Worm (Caenorhabditis elegans) whole organism, L4 larva: ENCODE data around the gene nfm-1.
A peak's percentile ranks its signal among the peaks of the same experiment; 100 is the strongest.

Experiments
- F10B5.3 ChIP-seq: sonication (generic microtip); optimal IDR thresholded peaks from 2 replicates; lab custom pipeline; 2016; ENCODE audit warnings: mild to moderate bottlenecking, missing genetic modification characterization, missing compliant biosample characterization
- F26F4.8 ChIP-seq: fragments of 200-800 bp; sonication (Bioruptor generic); conservative IDR thresholded peaks from 2 replicates; pipeline ENCODE4 v1.3.6; 2022; ENCODE audit warnings: missing genetic modification characterization, missing compliant biosample characterization
- R02D3.7 ChIP-seq: fragments of 150-350 bp; sonication (generic microtip); optimal IDR thresholded peaks from 3 replicates; lab custom pipeline; 2014; ENCODE audit warnings: missing biosample characterization, missing genetic modification characterization
- T26A8.4 ChIP-seq: fragments of 200-800 bp; sonication (Bioruptor generic); IDR thresholded peaks from 2 replicates; pipeline ENCODE4 v1.3.6; 2022; ENCODE audit warnings: missing genetic modification characterization, missing compliant biosample characterization
- Y48G9A.11 ChIP-seq: fragments of 200-800 bp; sonication (Bioruptor generic); IDR thresholded peaks from 2 replicates; pipeline ENCODE4 v1.3.6; 2022; ENCODE audit warnings: missing genetic modification reagents, missing genetic modification characterization, missing compliant biosample characterization
- ZK337.2 ChIP-seq: fragments of 200-800 bp; sonication (Bioruptor generic); IDR thresholded peaks from 2 replicates; pipeline ENCODE4 v1.3.6; 2022; ENCODE audit warnings: missing genetic modification reagents, missing genetic modification characterization, missing compliant biosample characterization
- attf-4 ChIP-seq: sonication (generic microtip); optimal IDR thresholded peaks from 3 replicates; lab custom pipeline; 2017; ENCODE audit warnings: missing biosample characterization, missing genetic modification characterization
- ceh-20 ChIP-seq: fragments of 200-800 bp; sonication (Bioruptor generic); IDR thresholded peaks from 2 replicates; pipeline ENCODE4 v1.3.6; 2022; ENCODE audit warnings: missing genetic modification reagents, missing genetic modification characterization, missing compliant biosample characterization
- ceh-28 ChIP-seq: fragments of 150-350 bp; optimal IDR thresholded peaks from 2 replicates; lab custom pipeline; 2014; ENCODE audit warnings: missing biosample characterization, missing genetic modification reagents, missing genetic modification characterization
- ceh-32 ChIP-seq: sonication (generic microtip); optimal IDR thresholded peaks from 2 replicates; lab custom pipeline; 2016; ENCODE audit warnings: mild to moderate bottlenecking, missing genetic modification characterization, missing compliant biosample characterization; ENCODE audit not compliant: poor library complexity
- ceh-62 ChIP-seq: sonication (generic microtip); optimal IDR thresholded peaks from 2 replicates; lab custom pipeline; 2017; ENCODE audit warnings: missing biosample characterization, missing genetic modification characterization
- cey-2 ChIP-seq: sonication (generic microtip); optimal IDR thresholded peaks from 3 replicates; lab custom pipeline; 2017; ENCODE audit warnings: missing genetic modification characterization, mild to moderate bottlenecking, missing compliant biosample characterization, antibody characterized with exemption, borderline replicate concordance; ENCODE audit not compliant: insufficient read depth
- ctbp-1 ChIP-seq: fragments of 200-800 bp; sonication (Bioruptor generic); IDR thresholded peaks from 2 replicates; pipeline ENCODE4 v1.3.6; 2022; ENCODE audit warnings: missing genetic modification reagents, missing genetic modification characterization, missing compliant biosample characterization
- daf-12 ChIP-seq: fragments of 150-350 bp; optimal IDR thresholded peaks from 2 replicates; lab custom pipeline; 2014; ENCODE audit warnings: missing biosample characterization, missing genetic modification reagents, missing genetic modification characterization
- daf-16 ChIP-seq, 3 experiments: sonication (generic microtip); optimal IDR thresholded peaks; 2 replicates each; lab custom pipeline; 2016 to 2017; ENCODE audit warnings: missing genetic modification characterization in 3 of 3, missing genetic modification reagents in 3 of 3, mild to moderate bottlenecking in 2 of 3, missing compliant biosample characterization in 2 of 3, missing biosample characterization in 1 of 3, moderate library complexity in 1 of 3
- daf-19 ChIP-seq: fragments of 200-800 bp; sonication (Bioruptor generic); conservative IDR thresholded peaks from 2 replicates; pipeline ENCODE4 v1.3.6; 2022; ENCODE audit warnings: missing genetic modification characterization, missing compliant biosample characterization
- daf-8 ChIP-seq: fragments of 200-800 bp; sonication (Bioruptor generic); IDR thresholded peaks from 2 replicates; pipeline ENCODE4 v1.3.6; 2022; ENCODE audit warnings: missing genetic modification characterization, missing compliant biosample characterization
- dmd-6 ChIP-seq: fragments of 200-800 bp; sonication (Bioruptor generic); IDR thresholded peaks from 2 replicates; pipeline ENCODE4 v1.3.6; 2022; ENCODE audit warnings: missing genetic modification reagents, missing genetic modification characterization, missing compliant biosample characterization
- dmd-9 ChIP-seq: fragments of 200-800 bp; sonication (Bioruptor generic); IDR thresholded peaks from 2 replicates; pipeline ENCODE4 v1.3.6; 2022; ENCODE audit warnings: missing genetic modification reagents, missing genetic modification characterization, missing compliant biosample characterization
- dve-1 ChIP-seq: sonication (generic microtip); optimal IDR thresholded peaks from 2 replicates; lab custom pipeline; 2017; ENCODE audit warnings: antibody characterized with exemption, mild to moderate bottlenecking, missing genetic modification characterization, missing compliant biosample characterization; ENCODE audit not compliant: insufficient read depth
- egl-43 ChIP-seq: fragments of 200-800 bp; sonication (Bioruptor generic); IDR thresholded peaks from 2 replicates; pipeline ENCODE4 v1.3.6; 2022; ENCODE audit warnings: missing genetic modification reagents, missing genetic modification characterization, missing compliant biosample characterization
- fkh-10 ChIP-seq: fragments of 150-350 bp; optimal IDR thresholded peaks from 2 replicates; lab custom pipeline; 2014; ENCODE audit warnings: missing biosample characterization, missing genetic modification reagents, missing genetic modification characterization
- hif-1 ChIP-seq, 2 experiments: sonication (generic microtip); optimal IDR thresholded peaks; 2 replicates each; lab custom pipeline; 2016 to 2017; ENCODE audit warnings: missing compliant biosample characterization in 2 of 2, missing genetic modification characterization in 2 of 2, missing genetic modification reagents in 2 of 2, missing genotype in 2 of 2, mild to moderate bottlenecking in 1 of 2
- hmg-1.1 ChIP-seq: fragments of 200-800 bp; sonication (Bioruptor generic); IDR thresholded peaks from 2 replicates; pipeline ENCODE4 v1.3.6; 2022; ENCODE audit warnings: missing genetic modification reagents, missing genetic modification characterization, missing compliant biosample characterization
- lin-15B ChIP-seq: fragments of 150-350 bp; sonication (generic microtip); optimal IDR thresholded peaks from 3 replicates; lab custom pipeline; 2014; ENCODE audit warnings: missing biosample characterization, missing genetic modification characterization
- lsy-2 ChIP-seq, 2 experiments: fragments of 150-350 bp in 1 of 2; sonication (generic microtip) in 1 of 2; optimal IDR thresholded peaks; 2 replicates each; lab custom pipeline; 2014 to 2017; ENCODE audit warnings: missing biosample characterization in 2 of 2, missing genetic modification characterization in 2 of 2
- mdt-29 ChIP-seq: fragments of 200-800 bp; sonication (Bioruptor generic); IDR thresholded peaks from 2 replicates; pipeline ENCODE4 v1.3.6; 2022; ENCODE audit warnings: missing genetic modification reagents, missing genetic modification characterization, missing compliant biosample characterization
- mxl-2 ChIP-seq: fragments of 200-800 bp; sonication (Bioruptor generic); conservative IDR thresholded peaks from 2 replicates; pipeline ENCODE4 v1.3.6; 2022; ENCODE audit warnings: missing genetic modification reagents, missing genetic modification characterization, missing compliant biosample characterization
- mxl-3 ChIP-seq: fragments of 200-800 bp; sonication (Bioruptor generic); optimal IDR thresholded peaks from 2 replicates; lab custom pipeline; 2018; ENCODE audit warnings: mild to moderate bottlenecking, missing genetic modification characterization, missing compliant biosample characterization
- nhr-10 ChIP-seq: fragments of 150-350 bp; optimal IDR thresholded peaks from 2 replicates; lab custom pipeline; 2014; ENCODE audit warnings: missing biosample characterization, missing genetic modification characterization
- nhr-102 ChIP-seq: sonication (generic microtip); optimal IDR thresholded peaks from 2 replicates; lab custom pipeline; 2016; ENCODE audit warnings: mild to moderate bottlenecking, missing genetic modification characterization, moderate library complexity, missing compliant biosample characterization
- nhr-237 ChIP-seq: sonication (generic microtip); optimal IDR thresholded peaks from 2 replicates; lab custom pipeline; 2017; ENCODE audit warnings: missing biosample characterization, missing genetic modification characterization
- nhr-28 ChIP-seq: fragments of 150-350 bp; optimal IDR thresholded peaks from 2 replicates; lab custom pipeline; 2014; ENCODE audit warnings: missing biosample characterization, missing genetic modification characterization
- nhr-41 ChIP-seq: fragments of 200-800 bp; sonication (Bioruptor generic); IDR thresholded peaks from 2 replicates; pipeline ENCODE4 v1.3.6; 2022; ENCODE audit warnings: missing genetic modification reagents, missing genetic modification characterization, missing compliant biosample characterization
- nhr-42 ChIP-seq: fragments of 200-800 bp; sonication (Bioruptor generic); IDR thresholded peaks from 2 replicates; pipeline ENCODE4 v1.3.6; 2022; ENCODE audit warnings: missing genetic modification characterization, missing compliant biosample characterization
- nhr-48 ChIP-seq: sonication (generic microtip); optimal IDR thresholded peaks from 2 replicates; lab custom pipeline; 2016; ENCODE audit warnings: mild to moderate bottlenecking, missing genetic modification characterization, missing compliant biosample characterization
- nhr-6 ChIP-seq: fragments of 150-350 bp; optimal IDR thresholded peaks from 2 replicates; lab custom pipeline; 2014; ENCODE audit warnings: missing biosample characterization, missing genetic modification characterization
- nhr-76 ChIP-seq: fragments of 150-350 bp; optimal IDR thresholded peaks from 2 replicates; lab custom pipeline; 2014; ENCODE audit warnings: missing biosample characterization, missing genetic modification characterization
- nhr-77 ChIP-seq: fragments of 150-350 bp; optimal IDR thresholded peaks from 2 replicates; lab custom pipeline; 2014; ENCODE audit warnings: missing biosample characterization, missing genetic modification characterization
- php-3 ChIP-seq: fragments of 200-800 bp; sonication (Bioruptor generic); IDR thresholded peaks from 2 replicates; pipeline ENCODE4 v1.3.6; 2022; ENCODE audit warnings: missing genetic modification reagents, missing genetic modification characterization, missing compliant biosample characterization
- rbr-2 ChIP-seq: sonication (generic microtip); optimal IDR thresholded peaks from 2 replicates; lab custom pipeline; 2016; ENCODE audit warnings: missing genotype, missing genetic modification characterization, missing compliant biosample characterization
- saeg-2 ChIP-seq: fragments of 200-800 bp; sonication (Bioruptor generic); IDR thresholded peaks from 2 replicates; pipeline ENCODE4 v1.3.6; 2022; ENCODE audit warnings: missing genetic modification reagents, missing genetic modification characterization, missing compliant biosample characterization
- snpc-4 ChIP-seq: fragments of 150-350 bp; optimal IDR thresholded peaks from 2 replicates; lab custom pipeline; 2014; ENCODE audit warnings: missing biosample characterization, missing genetic modification characterization
- spr-1 ChIP-seq: sonication (generic microtip); optimal IDR thresholded peaks from 2 replicates; lab custom pipeline; 2016; ENCODE audit warnings: mild to moderate bottlenecking, missing genetic modification characterization, missing compliant biosample characterization
- spr-3 ChIP-seq: fragments of 200-800 bp; sonication (Bioruptor generic); optimal IDR thresholded peaks from 2 replicates; lab custom pipeline; 2018; ENCODE audit warnings: mild to moderate bottlenecking, missing genetic modification characterization, missing compliant biosample characterization
- tra-1 ChIP-seq: fragments of 200-800 bp; sonication (Bioruptor generic); IDR thresholded peaks from 2 replicates; pipeline ENCODE4 v1.3.6; 2022; ENCODE audit warnings: missing genetic modification reagents, missing genetic modification characterization, missing compliant biosample characterization
- unc-130 ChIP-seq: sonication (generic microtip); optimal IDR thresholded peaks from 2 replicates; lab custom pipeline; 2016; ENCODE audit warnings: missing genetic modification reagents, missing genetic modification characterization, missing compliant biosample characterization
- unc-39 ChIP-seq: sonication (generic microtip); optimal IDR thresholded peaks from 2 replicates; lab custom pipeline; 2017; ENCODE audit warnings: missing biosample characterization, missing genetic modification characterization
- vab-7 ChIP-seq: fragments of 200-800 bp; sonication (Bioruptor generic); IDR thresholded peaks from 2 replicates; pipeline ENCODE4 v1.3.6; 2022; ENCODE audit warnings: missing genetic modification reagents, missing genetic modification characterization, missing compliant biosample characterization
- zfp-3 ChIP-seq: fragments of 200-800 bp; sonication (Bioruptor generic); conservative IDR thresholded peaks from 2 replicates; pipeline ENCODE4 v1.3.6; 2022; ENCODE audit warnings: missing genetic modification reagents, missing genetic modification characterization, missing compliant biosample characterization
- ztf-11 ChIP-seq: fragments of 150-350 bp; optimal IDR thresholded peaks from 2 replicates; lab custom pipeline; 2014; ENCODE audit warnings: missing biosample characterization, missing genetic modification characterization

nfm-1 gene

ce11 chrIII:6149467-6150072, 9.7 kb upstream of the nfm-1 start, which contains the start of the genes wht-7 and Y42G9A.1 (continued):
- TF ChIP-seq hif-1 (tag; optimal IDR thresholded peaks at IDR 0.05; lab: Kevin White, UChicago): no peak
- TF ChIP-seq tra-1 (GFP tag; lab: Robert Waterston, UW): no peak
- TF ChIP-seq ZK337.2 (GFP tag; lab: Robert Waterston, UW): no peak
- TF ChIP-seq ceh-32 (tag; lab: Kevin White, UChicago): no peak
- TF ChIP-seq cey-2: no peak
- no peak for TF ChIP-seq rbr-2 (tag; lab: Kevin White, UChicago)
- peak in 1 of 2 experiments; percentile 5 for TF ChIP-seq lsy-2 (tag; optimal IDR thresholded peaks at IDR 0.05; lab: Kevin White, UChicago)
- no peak for TF ChIP-seq unc-130 (GFP tag; lab: Kevin White, UChicago)
- no peak for TF ChIP-seq mxl-2 (GFP tag; lab: Robert Waterston, UW)
- no peak for TF ChIP-seq ceh-20
- TF ChIP-seq spr-1: no peak
- TF ChIP-seq nhr-76: no peak
- TF ChIP-seq nhr-42: no peak
- no peak for TF ChIP-seq nhr-77 (tag; lab: Kevin White, UChicago)
- no peak for TF ChIP-seq nhr-6 (tag; lab: Kevin White, UChicago)
- no peak for TF ChIP-seq unc-39 (tag; lab: Kevin White, UChicago)
- no peak for TF ChIP-seq ceh-62
- TF ChIP-seq attf-4 (tag; lab: Kevin White, UChicago): no peak
- TF ChIP-seq daf-19: no peak
- no peak for TF ChIP-seq snpc-4 (tag; lab: Kevin White, UChicago)
- TF ChIP-seq dmd-9 (GFP tag; lab: Robert Waterston, UW): no peak
- 0 out of 2 replicates have a peak, but pooled peaks have one; percentile 23 for TF ChIP-seq saeg-2 (GFP tag; lab: Robert Waterston, UW)
- TF ChIP-seq T26A8.4 (GFP tag; lab: Robert Waterston, UW): no peak
- no peak for TF ChIP-seq ctbp-1 (GFP tag; lab: Robert Waterston, UW)
- TF ChIP-seq nhr-10 (tag; lab: Kevin White, UChicago): no peak
- 0 out of 2 replicates have a peak, but pooled peaks have one; percentile 46 for TF ChIP-seq php-3 (GFP tag; lab: Robert Waterston, UW)
- no peak for TF ChIP-seq fkh-10
- TF ChIP-seq daf-12: no peak
- TF ChIP-seq egl-43: no peak
- TF ChIP-seq nhr-237: no peak
- peak; percentile 80 for TF ChIP-seq dmd-6 (GFP tag; lab: Robert Waterston, UW)
- peak; percentile 42; the same call in 1 of the 2 replicates for TF ChIP-seq Y48G9A.11
- TF ChIP-seq ceh-28 (tag; lab: Kevin White, UChicago): no peak
- peak; percentile 68 for TF ChIP-seq dve-1 (tag; lab: Kevin White, UChicago)
- no peak for TF ChIP-seq vab-7
- no peak for TF ChIP-seq nhr-41 (GFP tag; lab: Robert Waterston, UW)
- no peak for TF ChIP-seq daf-16 (GFP tag; optimal IDR thresholded peaks at IDR 0.05; lab: Kevin White, UChicago)
- peak; percentile 92 for TF ChIP-seq daf-16 (tag; optimal IDR thresholded peaks at IDR 0.05; lab: Kevin White, UChicago)
- no peak for TF ChIP-seq mdt-29 (GFP tag; lab: Robert Waterston, UW)
- TF ChIP-seq F10B5.3 (tag; lab: Kevin White, UChicago): no peak
- peak; percentile 50 for TF ChIP-seq nhr-48 (tag; lab: Kevin White, UChicago)
- no peak for TF ChIP-seq spr-3 (GFP tag; lab: Kevin White, UChicago)
- TF ChIP-seq nhr-102: peak; percentile 4
- TF ChIP-seq zfp-3 (GFP tag; lab: Robert Waterston, UW): no peak
- no peak for TF ChIP-seq R02D3.7
- no peak for TF ChIP-seq lin-15B (tag; lab: Kevin White, UChicago)
- TF ChIP-seq hmg-1.1 (GFP tag; lab: Robert Waterston, UW): no peak
- peak; percentile 25 for TF ChIP-seq mxl-3 (GFP tag; lab: Kevin White, UChicago)
- TF ChIP-seq daf-8 (GFP tag; lab: Robert Waterston, UW): no peak
- TF ChIP-seq ztf-11 (tag; lab: Kevin White, UChicago): no peak
- peak; percentile 24 for TF ChIP-seq nhr-28 (tag; lab: Kevin White, UChicago)
- no peak for TF ChIP-seq F26F4.8 (GFP tag; lab: Robert Waterston, UW)
